Fruit fly (Drosophila melanogaster) whole organism, adult: Measurements from ENCODE around the gene qless.

Experiments
- CG1620 ChIP-seq: fragments of 200-800 bp; sonication (Bioruptor generic); optimal IDR thresholded peaks from 2 replicates; lab custom pipeline; 2016; ENCODE audit warnings: missing biosample characterization, missing genetic modification characterization
- CG7101 ChIP-seq: fragments of 200-800 bp; sonication (Bioruptor generic); optimal IDR thresholded peaks from 2 replicates; lab custom pipeline; 2018; ENCODE audit warnings: missing biosample characterization, mild to moderate bottlenecking, missing genetic modification characterization, moderate library complexity
- bab1 ChIP-seq: fragments of 200-800 bp; sonication (Bioruptor generic); optimal IDR thresholded peaks from 3 replicates; lab custom pipeline; 2019; ENCODE audit warnings: missing biosample characterization, mild to moderate bottlenecking, missing genetic modification characterization, moderate library complexity

DNA sequence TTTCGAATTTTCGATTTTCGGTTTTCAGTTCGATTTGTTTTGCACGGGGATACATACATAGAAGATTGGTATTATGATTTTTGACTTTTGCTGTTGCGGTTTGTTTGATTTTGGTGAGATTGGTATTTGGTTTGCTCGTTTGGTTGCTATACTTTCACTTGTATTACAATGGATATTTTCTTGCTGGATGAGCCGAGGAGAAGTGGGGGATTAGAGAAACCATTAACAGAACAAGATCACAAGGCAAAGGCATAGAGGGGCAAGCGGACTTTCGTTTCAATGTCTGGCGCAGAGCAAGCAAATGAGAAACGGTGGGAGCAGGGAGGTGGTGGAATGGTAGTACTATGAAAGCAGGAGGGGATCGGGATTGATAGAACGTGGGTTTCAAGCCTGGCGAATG is 20.2 kb downstream of the qless start, which contains the start of gene CG15563:
- no peak for TF ChIP-seq CG7101 (tag; lab: Kevin White, UChicago)
- no peak for TF ChIP-seq bab1
- TF ChIP-seq CG1620 (GFP tag; lab: Kevin White, UChicago): no peak
